Fruit fly (Drosophila melanogaster) whole organism, prepupa: ENCODE measurements around the gene Slh.

Experiments used
- CG31627 ChIP-seq: fragments of 200-800 bp; sonication (Bioruptor generic); optimal IDR thresholded peaks from 3 replicates; lab custom pipeline; 2016; ENCODE audit warnings: missing biosample characterization, missing genetic modification characterization
- CG32006 ChIP-seq: fragments of 200-800 bp; sonication (Bioruptor generic); optimal IDR thresholded peaks from 3 replicates; lab custom pipeline; 2017; ENCODE audit warnings: missing biosample characterization, mild to moderate bottlenecking, missing genetic modification characterization
- CG7368 ChIP-seq: fragments of 200-800 bp; sonication (Bioruptor generic); optimal IDR thresholded peaks from 3 replicates; lab custom pipeline; 2016; ENCODE audit warnings: missing biosample characterization, missing genetic modification characterization
- Hr38 ChIP-seq: sonication (Bioruptor generic); optimal IDR thresholded peaks from 2 replicates; lab custom pipeline; 2016; ENCODE audit warnings: missing biosample characterization, missing genetic modification characterization
- lz ChIP-seq: fragments of 200-800 bp; sonication (Bioruptor generic); optimal IDR thresholded peaks from 3 replicates; lab custom pipeline; 2016; ENCODE audit warnings: missing biosample characterization, missing genetic modification characterization
- ss ChIP-seq, 2 experiments: fragments of 200-800 bp; sonication (Bioruptor generic); optimal IDR thresholded peaks; 2 replicates in 1 of 2; 3 replicates in 1 of 2; lab custom pipeline; 2017 to 2018; ENCODE audit warnings: mild to moderate bottlenecking in 2 of 2, missing biosample characterization in 2 of 2, missing genetic modification characterization in 2 of 2, moderate library complexity in 1 of 2

DNA sequence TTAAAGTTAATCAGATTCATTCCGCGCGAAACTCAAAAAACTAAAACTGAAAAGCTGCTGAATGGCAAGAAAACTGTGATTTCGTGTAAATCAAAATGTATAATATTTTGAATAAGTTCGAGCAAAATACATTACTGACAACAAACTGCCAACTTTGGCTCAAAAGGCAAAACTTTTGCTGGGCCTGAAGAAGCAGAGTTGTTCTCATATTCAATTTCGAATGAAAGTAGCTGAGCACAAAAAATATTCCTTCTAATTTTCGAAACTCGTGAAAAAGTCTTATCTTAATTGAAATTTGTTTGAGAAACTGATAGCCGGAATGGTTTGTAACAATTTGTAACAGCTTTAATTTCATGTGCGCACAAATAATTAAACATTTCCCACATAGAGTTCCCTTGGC, 25.5 kb upstream of the Slh start, which contains the start of gene CG3528:
- TF ChIP-seq lz (GFP tag; lab: Kevin White, UChicago), result no peak
- no peak for TF ChIP-seq CG32006 (GFP tag; lab: Kevin White, UChicago)
- TF ChIP-seq CG7368, result no peak
- TF ChIP-seq CG31627 (GFP tag; lab: Kevin White, UChicago), result no peak
- TF ChIP-seq Hr38 (GFP tag; lab: Kevin White, UChicago), result no peak
- no peak for TF ChIP-seq ss (GFP tag; optimal IDR thresholded peaks at IDR 0.05; lab: Kevin White, UChicago)
